Worm (Caenorhabditis elegans) whole organism, young adult: ENCODE results near the gene cox-16.
A peak's percentile ranks its signal among the peaks of the same experiment; 100 is the strongest.

Experiments
- B0336.3 ChIP-seq: fragments of 200-800 bp; sonication (Bioruptor generic); IDR thresholded peaks from 2 replicates; pipeline ENCODE4 v1.3.6; 2022; ENCODE audit warnings: missing genetic modification characterization, missing compliant biosample characterization
- F10E7.11 ChIP-seq: sonication (generic microtip); optimal IDR thresholded peaks from 2 replicates; lab custom pipeline; 2017; ENCODE audit warnings: mild to moderate bottlenecking, missing genetic modification characterization, moderate library complexity, missing compliant biosample characterization
- F39B2.1 ChIP-seq: fragments of 200-800 bp; sonication (Bioruptor generic); IDR thresholded peaks from 2 replicates; pipeline ENCODE4 v1.3.6; 2022; ENCODE audit warnings: missing genetic modification reagents, missing genetic modification characterization, missing compliant biosample characterization
- Y53F4B.3 ChIP-seq: fragments of 200-800 bp; sonication (Bioruptor generic); IDR thresholded peaks from 2 replicates; pipeline ENCODE4 v1.3.6; 2022; ENCODE audit warnings: missing genetic modification reagents, missing genetic modification characterization, missing compliant biosample characterization
- Y53G8AR.9 ChIP-seq: fragments of 200-800 bp; sonication (Bioruptor generic); conservative IDR thresholded peaks from 2 replicates; pipeline ENCODE4 v1.3.6; 2022; ENCODE audit warnings: missing genetic modification reagents, missing genetic modification characterization, missing compliant biosample characterization
- Y79H2A.3 ChIP-seq: fragments of 200-800 bp; sonication (Bioruptor generic); conservative IDR thresholded peaks from 2 replicates; pipeline ENCODE4 v1.3.6; 2022; ENCODE audit warnings: missing genetic modification reagents, missing genetic modification characterization, missing compliant biosample characterization
- Y95B8A.8 ChIP-seq: fragments of 200-800 bp; sonication (Bioruptor generic); IDR thresholded peaks from 2 replicates; pipeline ENCODE4 v1.3.6; 2022; ENCODE audit warnings: missing genetic modification reagents, missing genetic modification characterization, missing compliant biosample characterization
- ZK185.1 ChIP-seq: sonication (generic microtip); optimal IDR thresholded peaks from 2 replicates; lab custom pipeline; 2016; ENCODE audit warnings: mild to moderate bottlenecking, missing genetic modification characterization, missing compliant biosample characterization; ENCODE audit not compliant: poor library complexity, severe bottlenecking
- akir-1 ChIP-seq: fragments of 200-800 bp; sonication (Bioruptor generic); optimal IDR thresholded peaks from 2 replicates; lab custom pipeline; 2018; ENCODE audit warnings: mild to moderate bottlenecking, missing genetic modification characterization, moderate library complexity, missing compliant biosample characterization
- attf-6 ChIP-seq: fragments of 200-800 bp; sonication (Bioruptor generic); IDR thresholded peaks from 2 replicates; pipeline ENCODE4 v1.3.6; 2022; ENCODE audit warnings: missing genetic modification reagents, missing genetic modification characterization, missing compliant biosample characterization
- bed-1 ChIP-seq: fragments of 200-800 bp; sonication (Bioruptor generic); IDR thresholded peaks from 2 replicates; pipeline ENCODE4 v1.3.6; 2022; ENCODE audit warnings: missing genetic modification reagents, missing genetic modification characterization, missing compliant biosample characterization
- cebp-2 ChIP-seq: fragments of 200-800 bp; sonication (Bioruptor generic); IDR thresholded peaks from 2 replicates; pipeline ENCODE4 v1.3.6; 2022; ENCODE audit warnings: missing genetic modification characterization, missing compliant biosample characterization
- ceh-100 ChIP-seq: fragments of 200-800 bp; sonication (Bioruptor generic); IDR thresholded peaks from 2 replicates; pipeline ENCODE4 v1.3.6; 2022; ENCODE audit warnings: missing genetic modification reagents, missing genetic modification characterization, missing compliant biosample characterization
- ceh-40 ChIP-seq: fragments of 200-800 bp; sonication (Bioruptor generic); IDR thresholded peaks from 2 replicates; pipeline ENCODE4 v1.3.6; 2022; ENCODE audit warnings: missing genetic modification characterization, missing compliant biosample characterization
- ceh-79 ChIP-seq: sonication (generic microtip); optimal IDR thresholded peaks from 2 replicates; lab custom pipeline; 2017; ENCODE audit warnings: mild to moderate bottlenecking, missing genetic modification characterization, missing compliant biosample characterization
- chd-7 ChIP-seq: sonication (generic microtip); optimal IDR thresholded peaks from 2 replicates; lab custom pipeline; 2016; ENCODE audit warnings: mild to moderate bottlenecking, missing genetic modification characterization, moderate library complexity, missing compliant biosample characterization
- die-1 ChIP-seq: sonication (generic microtip); optimal IDR thresholded peaks from 2 replicates; lab custom pipeline; 2016; ENCODE audit warnings: missing genotype, mild to moderate bottlenecking, missing genetic modification characterization, missing compliant biosample characterization
- dpff-1 ChIP-seq: sonication (generic microtip); optimal IDR thresholded peaks from 2 replicates; lab custom pipeline; 2017; ENCODE audit warnings: mild to moderate bottlenecking, missing genetic modification characterization, missing compliant biosample characterization
- egrh-3 ChIP-seq: fragments of 200-800 bp; sonication (Bioruptor generic); IDR thresholded peaks from 2 replicates; pipeline ENCODE4 v1.3.6; 2022; ENCODE audit warnings: missing genetic modification reagents, missing genetic modification characterization, missing compliant biosample characterization
- ekl-4 ChIP-seq: fragments of 200-800 bp; sonication (Bioruptor generic); IDR thresholded peaks from 2 replicates; pipeline ENCODE4 v1.3.6; 2022; ENCODE audit warnings: missing genetic modification reagents, missing genetic modification characterization, missing compliant biosample characterization
- fkh-3 ChIP-seq: sonication (generic microtip); optimal IDR thresholded peaks from 2 replicates; lab custom pipeline; 2016; ENCODE audit warnings: mild to moderate bottlenecking, missing genetic modification characterization, missing compliant biosample characterization
- him-1 ChIP-seq: sonication (generic microtip); optimal IDR thresholded peaks from 2 replicates; lab custom pipeline; 2016; ENCODE audit warnings: missing genotype, missing genetic modification reagents, missing genetic modification characterization, missing compliant biosample characterization
- hlh-26 ChIP-seq: fragments of 200-800 bp; sonication (Bioruptor generic); conservative IDR thresholded peaks from 2 replicates; pipeline ENCODE4 v1.3.6; 2022; ENCODE audit warnings: missing genetic modification reagents, missing genetic modification characterization, missing compliant biosample characterization
- hmg-1.2 ChIP-seq: fragments of 200-800 bp; sonication (Bioruptor generic); IDR thresholded peaks from 2 replicates; pipeline ENCODE4 v1.3.6; 2022; ENCODE audit warnings: missing genetic modification reagents, missing genetic modification characterization, missing compliant biosample characterization
- hmg-20 ChIP-seq: fragments of 200-800 bp; sonication (Bioruptor generic); IDR thresholded peaks from 2 replicates; pipeline ENCODE4 v1.3.6; 2022; ENCODE audit warnings: missing genetic modification reagents, missing genetic modification characterization, missing compliant biosample characterization
- hrde-1 ChIP-seq: sonication (generic microtip); optimal IDR thresholded peaks from 2 replicates; lab custom pipeline; 2016; ENCODE audit warnings: missing genetic modification characterization, mild to moderate bottlenecking, missing compliant biosample characterization, moderate library complexity, missing genotype, missing genetic modification reagents, borderline replicate concordance
- hsf-1 ChIP-seq: fragments of 200-800 bp; sonication (Bioruptor generic); IDR thresholded peaks from 2 replicates; pipeline ENCODE4 v1.3.6; 2022; ENCODE audit warnings: missing genetic modification reagents, missing genetic modification characterization, missing compliant biosample characterization
- let-526 ChIP-seq: fragments of 200-800 bp; sonication (Bioruptor generic); IDR thresholded peaks from 2 replicates; pipeline ENCODE4 v1.3.6; 2022; ENCODE audit warnings: missing genetic modification reagents, missing genetic modification characterization, missing compliant biosample characterization
- lin-26 ChIP-seq: fragments of 200-800 bp; sonication (Bioruptor generic); IDR thresholded peaks from 2 replicates; pipeline ENCODE4 v1.3.6; 2022; ENCODE audit warnings: missing genetic modification reagents, missing genetic modification characterization, missing compliant biosample characterization
- lsl-1 ChIP-seq: fragments of 200-800 bp; sonication (Bioruptor generic); optimal IDR thresholded peaks from 2 replicates; lab custom pipeline; 2018; ENCODE audit warnings: mild to moderate bottlenecking, missing genetic modification characterization, moderate library complexity, missing compliant biosample characterization
- madf-3 ChIP-seq: fragments of 200-800 bp; sonication (Bioruptor generic); IDR thresholded peaks from 2 replicates; pipeline ENCODE4 v1.3.6; 2022; ENCODE audit warnings: missing genetic modification reagents, missing genetic modification characterization, missing compliant biosample characterization
- madf-6 ChIP-seq: fragments of 200-800 bp; sonication (Bioruptor generic); IDR thresholded peaks from 2 replicates; pipeline ENCODE4 v1.3.6; 2022; ENCODE audit warnings: missing genetic modification reagents, missing genetic modification characterization, missing compliant biosample characterization
- mcd-1 ChIP-seq: fragments of 200-800 bp; sonication (Bioruptor generic); IDR thresholded peaks from 2 replicates; pipeline ENCODE4 v1.3.6; 2022; ENCODE audit warnings: missing genetic modification reagents, missing genetic modification characterization, missing compliant biosample characterization
- mxl-1 ChIP-seq: sonication (generic microtip); optimal IDR thresholded peaks from 2 replicates; lab custom pipeline; 2016; ENCODE audit warnings: missing genetic modification characterization, missing compliant biosample characterization
- nhr-120 ChIP-seq: fragments of 200-800 bp; sonication (Bioruptor generic); IDR thresholded peaks from 2 replicates; pipeline ENCODE4 v1.3.6; 2022; ENCODE audit warnings: missing genetic modification characterization, missing compliant biosample characterization
- nhr-179 ChIP-seq: sonication (generic microtip); optimal IDR thresholded peaks from 2 replicates; lab custom pipeline; 2016; ENCODE audit warnings: mild to moderate bottlenecking, missing genetic modification characterization, missing compliant biosample characterization
- nhr-90 ChIP-seq: sonication (generic microtip); optimal IDR thresholded peaks from 2 replicates; lab custom pipeline; 2016; ENCODE audit warnings: missing genotype, mild to moderate bottlenecking, missing genetic modification characterization, missing compliant biosample characterization
- pbrm-1 ChIP-seq: fragments of 200-800 bp; sonication (Bioruptor generic); IDR thresholded peaks from 2 replicates; pipeline ENCODE4 v1.3.6; 2022; ENCODE audit warnings: missing genetic modification reagents, missing genetic modification characterization, missing compliant biosample characterization
- pha-4 ChIP-seq: fragments of 150-350 bp; sonication (generic microtip); optimal IDR thresholded peaks from 2 replicates; lab custom pipeline; 2014; ENCODE audit warnings: missing biosample characterization, missing genetic modification reagents, missing genetic modification characterization
- rpc-1 ChIP-seq, 2 experiments: fragments of 150-350 bp in 1 of 2; sonication (generic microtip) in 1 of 2; optimal IDR thresholded peaks; 2 replicates each; lab custom pipeline; 2014 to 2018; ENCODE audit warnings: missing biosample characterization in 1 of 2, missing genetic modification characterization in 1 of 2, missing genetic modification reagents in 1 of 2, missing genotype in 1 of 2
- sea-2 ChIP-seq: fragments of 200-800 bp; sonication (Bioruptor generic); IDR thresholded peaks from 2 replicates; pipeline ENCODE4 v1.3.6; 2022; ENCODE audit warnings: missing genetic modification characterization, missing compliant biosample characterization
- snpc-1.1 ChIP-seq: sonication (generic microtip); optimal IDR thresholded peaks from 2 replicates; lab custom pipeline; 2017; ENCODE audit warnings: missing genetic modification characterization, mild to moderate bottlenecking, missing compliant biosample characterization, antibody characterized with exemption, moderate library complexity, missing genotype, missing genetic modification reagents; ENCODE audit not compliant: insufficient read depth
- snpc-3.4 ChIP-seq: sonication (generic microtip); optimal IDR thresholded peaks from 2 replicates; lab custom pipeline; 2017; ENCODE audit warnings: missing genetic modification characterization, mild to moderate bottlenecking, missing compliant biosample characterization, antibody characterized with exemption, moderate library complexity, missing genotype, missing genetic modification reagents
- unc-130 ChIP-seq: sonication (generic microtip); optimal IDR thresholded peaks from 2 replicates; lab custom pipeline; 2016; ENCODE audit warnings: missing genetic modification reagents, missing genetic modification characterization, missing compliant biosample characterization
- ztf-18 ChIP-seq: sonication (generic microtip); optimal IDR thresholded peaks from 2 replicates; lab custom pipeline; 2016; ENCODE audit warnings: missing genotype, mild to moderate bottlenecking, missing genetic modification characterization, missing compliant biosample characterization
- ztf-22 ChIP-seq: fragments of 200-800 bp; sonication (Bioruptor generic); optimal IDR thresholded peaks from 2 replicates; lab custom pipeline; 2018; ENCODE audit warnings: mild to moderate bottlenecking, missing genetic modification characterization, moderate library complexity, missing compliant biosample characterization
- ztf-26 ChIP-seq: sonication (generic microtip); optimal IDR thresholded peaks from 2 replicates; lab custom pipeline; 2017; ENCODE audit warnings: missing genetic modification characterization, missing compliant biosample characterization
- ztf-28 ChIP-seq: fragments of 200-800 bp; sonication (Bioruptor generic); IDR thresholded peaks from 2 replicates; pipeline ENCODE4 v1.3.6; 2022; ENCODE audit warnings: missing genetic modification reagents, missing genetic modification characterization, missing compliant biosample characterization

Gene cox-16

DNA sequence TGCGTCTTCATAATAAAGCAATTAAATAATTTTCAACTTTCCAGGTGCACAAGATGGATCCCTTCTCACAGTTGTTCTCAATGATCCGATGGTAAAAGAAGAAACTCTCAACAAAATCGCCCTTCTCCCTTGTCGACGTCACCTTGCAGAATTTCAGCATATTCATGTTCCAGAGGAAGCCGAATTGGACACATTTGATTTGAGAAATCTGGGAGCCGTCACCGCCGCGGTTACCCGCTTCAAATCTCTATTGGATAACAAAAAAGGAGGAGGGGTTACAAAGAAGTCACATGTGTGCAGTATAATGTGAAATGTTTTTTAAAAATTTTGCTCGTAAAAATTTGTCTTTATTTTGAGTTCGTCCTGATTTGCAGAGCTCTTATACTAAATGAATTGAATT lies 33.3 kb downstream of the cox-16 start:
- no peak for TF ChIP-seq dpff-1 (tag; lab: Kevin White, UChicago)
- no peak for TF ChIP-seq F10E7.11 (tag; lab: Kevin White, UChicago)
- peak; percentile 12 for TF ChIP-seq lsl-1
- TF ChIP-seq mcd-1 (GFP tag; lab: Robert Waterston, UW): 0 out of 2 replicates have a peak, but pooled peaks have one; percentile 4
- TF ChIP-seq hrde-1: no peak
- no peak for TF ChIP-seq nhr-120 (GFP tag; lab: Robert Waterston, UW)
- no peak for TF ChIP-seq ztf-22 (GFP tag; lab: Kevin White, UChicago)
- TF ChIP-seq snpc-3.4 (tag; lab: Kevin White, UChicago): peak; percentile 10
- TF ChIP-seq Y53G8AR.9: peak; percentile 54; the same call in 1 of the 2 replicates
- no peak for TF ChIP-seq ZK185.1
- no peak for TF ChIP-seq fkh-3 (tag; lab: Kevin White, UChicago)
- peak; percentile 22 for TF ChIP-seq chd-7 (tag; lab: Kevin White, UChicago)
- peak; percentile 23; the same call in 1 of the 2 replicates for TF ChIP-seq pbrm-1 (GFP tag; lab: Robert Waterston, UW)
- TF ChIP-seq Y53F4B.3 (GFP tag; lab: Robert Waterston, UW): no peak
- no peak for TF ChIP-seq snpc-1.1
- TF ChIP-seq ceh-100 (GFP tag; lab: Robert Waterston, UW): no peak
- TF ChIP-seq unc-130 (GFP tag; lab: Kevin White, UChicago): no peak
- TF ChIP-seq let-526 (GFP tag; lab: Robert Waterston, UW): no peak
- peak; percentile 38 for TF ChIP-seq ztf-18 (tag; lab: Kevin White, UChicago)
- TF ChIP-seq akir-1 (GFP tag; lab: Kevin White, UChicago): no peak
- TF ChIP-seq nhr-90 (tag; lab: Kevin White, UChicago): no peak
- TF ChIP-seq lin-26 (GFP tag; lab: Robert Waterston, UW): peak; percentile 46; the same call in 1 of the 2 replicates
- no peak for TF ChIP-seq egrh-3 (GFP tag; lab: Robert Waterston, UW)
- TF ChIP-seq pha-4: no peak
- TF ChIP-seq ceh-40 (GFP tag; lab: Robert Waterston, UW): no peak
- no peak for TF ChIP-seq ztf-28 (GFP tag; lab: Robert Waterston, UW)
- peak; percentile 40; the same call in 1 of the 2 replicates for TF ChIP-seq attf-6
- TF ChIP-seq B0336.3 (GFP tag; lab: Robert Waterston, UW): peak; percentile 75
- peak; percentile 43; the same call in 1 of the 2 replicates for TF ChIP-seq madf-6 (GFP tag; lab: Robert Waterston, UW)
- no peak for TF ChIP-seq hlh-26 (GFP tag; lab: Robert Waterston, UW)
- no peak for TF ChIP-seq mxl-1
- TF ChIP-seq ekl-4 (GFP tag; lab: Robert Waterston, UW): peak; percentile 54
- TF ChIP-seq him-1: no peak
- TF ChIP-seq Y79H2A.3 (GFP tag; lab: Robert Waterston, UW): 0 out of 2 replicates have a peak, but pooled peaks have one; percentile 10
- TF ChIP-seq ztf-26 (tag; lab: Kevin White, UChicago): peak; percentile 31
- no peak for TF ChIP-seq sea-2
- TF ChIP-seq hmg-20 (GFP tag; lab: Robert Waterston, UW): no peak
- no peak for TF ChIP-seq nhr-179 (tag; lab: Kevin White, UChicago)
- TF ChIP-seq Y95B8A.8: 0 out of 2 replicates have a peak, but pooled peaks have one; percentile 58
- TF ChIP-seq hsf-1 (GFP tag; lab: Robert Waterston, UW): peak; percentile 61; the same call in 1 of the 2 replicates
- no peak for TF ChIP-seq bed-1
- TF ChIP-seq die-1 (tag; lab: Kevin White, UChicago): no peak
- 0 out of 2 replicates have a peak, but pooled peaks have one; percentile 70 for TF ChIP-seq cebp-2 (GFP tag; lab: Robert Waterston, UW)
- peak; percentile 29 for TF ChIP-seq ceh-79 (tag; lab: Kevin White, UChicago)
- 0 out of 2 replicates have a peak, but pooled peaks have one; percentile 14 for TF ChIP-seq F39B2.1 (GFP tag; lab: Robert Waterston, UW)
- TF ChIP-seq madf-3 (GFP tag; lab: Robert Waterston, UW): peak; percentile 55; the same call in 1 of the 2 replicates
- no peak for TF ChIP-seq rpc-1 (optimal IDR thresholded peaks at IDR 0.05; lab: Kevin White, UChicago)
- no peak for TF ChIP-seq rpc-1 (tag; optimal IDR thresholded peaks at IDR 0.05; lab: Kevin White, UChicago)
- no peak for TF ChIP-seq hmg-1.2 (GFP tag; lab: Robert Waterston, UW)
